Fruit fly (Drosophila melanogaster): ENCODE measurements around the gene CG31380.

- TF ChIP-seq CG8478 (optimal IDR thresholded peaks at IDR 0.05) (no peak), CTCF (optimal IDR thresholded peaks at IDR 0.05) (no peak)
Measured at dm6 chr3R:25811611-25812010, 22.4 kb upstream of the CG31380 start, which contains the start of the genes Acam and CG17770.

Measured in S2 (cell line).